Fruit fly (Drosophila melanogaster) whole organism: ENCODE measurements around the gene CG15646.

Source experiments
- CG8478 ChIP-seq: fragments of >200 bp; optimal IDR thresholded peaks from 2 replicates; lab custom pipeline; 2018; ENCODE audit warnings: inconsistent platforms
- Dll ChIP-seq: fragments of >200 bp; optimal IDR thresholded peaks from 2 replicates; lab custom pipeline; 2017
- EcR ChIP-seq, 2 experiments: fragments of >200 bp; optimal IDR thresholded peaks; 2 replicates each; lab custom pipeline; 2017; ENCODE audit warnings: missing biosample characterization in 2 of 2, missing genetic modification characterization in 2 of 2, missing genetic modification reagents in 2 of 2
- pan ChIP-seq: fragments of >200 bp; optimal IDR thresholded peaks from 2 replicates; lab custom pipeline; 2017
- psq ChIP-seq: fragments of >200 bp; optimal IDR thresholded peaks from 2 replicates; lab custom pipeline; 2017
- usp ChIP-seq: fragments of >200 bp; optimal IDR thresholded peaks from 2 replicates; lab custom pipeline; 2017; ENCODE audit warnings: missing biosample characterization, missing genetic modification characterization, mixed read lengths

The CG15646 gene

dm6 chrX:15639017-15639416, 31.8 kb downstream of the CG15646 start:
- TF ChIP-seq EcR (GFP tag; optimal IDR thresholded peaks at IDR 0.05; lab: Kevin White, UChicago) (no peak), pan (lab: Kevin White, UChicago) (no peak)

DNA sequence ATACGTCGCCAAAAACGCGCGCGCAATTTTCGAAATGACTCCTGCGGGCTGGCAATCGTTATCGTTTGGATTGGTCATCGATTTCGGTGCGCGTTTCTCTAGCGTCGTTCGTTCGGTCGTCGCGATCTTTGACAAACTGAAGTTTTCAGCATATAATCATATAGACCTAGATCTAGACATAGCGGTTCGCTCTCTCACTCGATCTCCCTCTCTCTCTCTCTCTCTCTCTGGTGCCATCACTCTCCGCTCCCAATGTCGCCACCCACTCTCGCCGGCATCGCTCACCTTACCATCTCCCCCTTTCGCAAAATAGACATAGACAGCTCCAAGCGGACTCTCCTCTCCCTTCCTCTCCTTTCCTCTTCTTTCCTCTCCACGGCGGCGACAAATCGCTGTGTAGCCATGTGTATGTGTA, 37.5 kb downstream of the CG15646 start, which contains the start of gene sog:
Gene sog, minus strand, starts transcription at position 122 of the 415 bp plus-strand sequence.
- TF ChIP-seq Dll (lab: Kevin White, UChicago): no peak
- no peak for TF ChIP-seq usp (GFP tag; lab: Kevin White, UChicago)
- TF ChIP-seq psq (lab: Kevin White, UChicago): no peak
- no peak for TF ChIP-seq EcR (GFP tag; optimal IDR thresholded peaks at IDR 0.05; lab: Kevin White, UChicago)
- no peak for TF ChIP-seq pan (lab: Kevin White, UChicago)
- TF ChIP-seq CG8478 (lab: Kevin White, UChicago): no peak

DNA sequence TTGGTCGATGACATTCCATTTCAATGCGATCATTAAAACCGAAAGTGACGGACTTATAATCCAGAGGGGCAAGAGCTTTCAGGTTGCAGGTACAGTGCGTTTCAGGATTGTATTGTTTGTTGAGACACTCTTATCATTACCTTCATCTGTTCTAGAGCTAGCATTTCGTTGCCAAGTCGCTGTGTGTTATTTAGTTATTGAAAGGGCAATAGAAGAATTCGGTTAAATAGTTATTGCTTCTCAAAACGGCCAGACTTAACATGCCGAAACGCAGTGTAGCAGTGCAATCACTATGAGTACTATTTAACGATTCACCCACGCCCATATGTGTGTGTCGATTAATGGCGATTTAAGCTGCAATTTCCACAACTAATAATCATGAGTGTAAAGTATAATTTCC, 38.2 kb downstream of the CG15646 start:
- no peak for TF ChIP-seq EcR (GFP tag; optimal IDR thresholded peaks at IDR 0.05; lab: Kevin White, UChicago)
- no peak for TF ChIP-seq psq (lab: Kevin White, UChicago)
- TF ChIP-seq pan (lab: Kevin White, UChicago): no peak
- TF ChIP-seq usp (GFP tag; lab: Kevin White, UChicago): no peak
- no peak for TF ChIP-seq CG8478 (lab: Kevin White, UChicago)
- TF ChIP-seq Dll (lab: Kevin White, UChicago): no peak

- no peak for TF ChIP-seq EcR (GFP tag; optimal IDR thresholded peaks at IDR 0.05; lab: Kevin White, UChicago)
- TF ChIP-seq psq (lab: Kevin White, UChicago): no peak
- no peak for TF ChIP-seq Dll (lab: Kevin White, UChicago)
- TF ChIP-seq CG8478 (lab: Kevin White, UChicago): no peak
- no peak for TF ChIP-seq usp (GFP tag; lab: Kevin White, UChicago)
Measured at dm6 chrX:15631465-15631864, 39.4 kb downstream of the CG15646 start.

- no peak for TF ChIP-seq EcR (GFP tag; optimal IDR thresholded peaks at IDR 0.05; lab: Kevin White, UChicago)
- TF ChIP-seq Dll (lab: Kevin White, UChicago): no peak
- TF ChIP-seq psq (lab: Kevin White, UChicago): no peak
- no peak for TF ChIP-seq usp (GFP tag; lab: Kevin White, UChicago)
- no peak for TF ChIP-seq CG8478 (lab: Kevin White, UChicago)
- no peak for TF ChIP-seq pan (lab: Kevin White, UChicago)
Measured at dm6 chrX:15630815-15631214, 40.0 kb downstream of the CG15646 start.

DNA sequence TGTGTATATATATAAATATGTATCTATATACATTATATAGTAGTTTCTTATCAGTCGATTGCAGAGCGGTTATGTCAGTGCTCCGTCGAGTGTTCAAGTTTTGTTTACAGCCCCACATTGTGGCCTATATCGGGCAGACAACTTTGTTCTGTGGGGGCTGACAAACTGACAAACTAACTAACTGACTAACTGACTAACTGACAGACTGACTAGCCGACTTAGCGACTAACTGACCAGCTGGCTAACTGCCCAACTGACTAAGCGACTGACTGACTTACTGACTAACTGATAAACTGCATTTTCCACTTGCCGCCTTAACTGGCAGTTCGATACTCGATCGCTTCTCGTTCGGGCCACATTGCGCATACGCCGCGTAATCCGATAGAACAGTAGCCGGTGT, 40.9 kb downstream of the CG15646 start:
- TF ChIP-seq Dll (lab: Kevin White, UChicago) (no peak), EcR (GFP tag; optimal IDR thresholded peaks at IDR 0.05; lab: Kevin White, UChicago) (no peak), CG8478 (lab: Kevin White, UChicago) (no peak), psq (lab: Kevin White, UChicago) (no peak), pan (lab: Kevin White, UChicago) (no peak), usp (GFP tag; lab: Kevin White, UChicago) (no peak)

DNA sequence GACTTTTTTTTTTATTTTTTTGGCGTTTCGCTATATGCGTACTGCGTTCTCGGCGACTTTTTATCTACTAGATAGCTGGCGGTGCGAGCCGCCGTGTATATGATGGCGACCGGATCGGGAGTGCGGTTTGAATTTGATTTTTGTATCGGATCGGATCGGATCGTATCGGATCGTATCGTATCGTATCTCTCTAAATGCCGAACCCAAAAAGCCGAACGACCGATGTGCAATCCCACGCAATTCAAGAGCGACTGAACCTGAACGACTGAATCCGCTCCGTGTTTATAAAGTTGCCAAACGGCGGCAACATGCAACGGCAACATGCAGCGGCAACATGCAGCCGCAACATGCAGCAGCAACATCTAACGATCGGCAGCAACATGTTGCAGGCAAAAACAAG, 44.5 kb downstream of the CG15646 start:
- TF ChIP-seq psq (lab: Kevin White, UChicago) (no peak), pan (lab: Kevin White, UChicago) (no peak), usp (GFP tag; lab: Kevin White, UChicago) (no peak), Dll (lab: Kevin White, UChicago) (no peak), CG8478 (lab: Kevin White, UChicago) (no peak), EcR (GFP tag; optimal IDR thresholded peaks at IDR 0.05; lab: Kevin White, UChicago) (no peak)

dm6 chrX:15623809-15624208, 47.0 kb downstream of the CG15646 start:
- TF ChIP-seq pan (lab: Kevin White, UChicago): no peak
- no peak for TF ChIP-seq psq (lab: Kevin White, UChicago)
- no peak for TF ChIP-seq usp (GFP tag; lab: Kevin White, UChicago)

dm6 chrX:15622970-15623402, 47.8 kb downstream of the CG15646 start:
- TF ChIP-seq EcR (GFP tag; optimal IDR thresholded peaks at IDR 0.05; lab: Kevin White, UChicago): no peak

DNA sequence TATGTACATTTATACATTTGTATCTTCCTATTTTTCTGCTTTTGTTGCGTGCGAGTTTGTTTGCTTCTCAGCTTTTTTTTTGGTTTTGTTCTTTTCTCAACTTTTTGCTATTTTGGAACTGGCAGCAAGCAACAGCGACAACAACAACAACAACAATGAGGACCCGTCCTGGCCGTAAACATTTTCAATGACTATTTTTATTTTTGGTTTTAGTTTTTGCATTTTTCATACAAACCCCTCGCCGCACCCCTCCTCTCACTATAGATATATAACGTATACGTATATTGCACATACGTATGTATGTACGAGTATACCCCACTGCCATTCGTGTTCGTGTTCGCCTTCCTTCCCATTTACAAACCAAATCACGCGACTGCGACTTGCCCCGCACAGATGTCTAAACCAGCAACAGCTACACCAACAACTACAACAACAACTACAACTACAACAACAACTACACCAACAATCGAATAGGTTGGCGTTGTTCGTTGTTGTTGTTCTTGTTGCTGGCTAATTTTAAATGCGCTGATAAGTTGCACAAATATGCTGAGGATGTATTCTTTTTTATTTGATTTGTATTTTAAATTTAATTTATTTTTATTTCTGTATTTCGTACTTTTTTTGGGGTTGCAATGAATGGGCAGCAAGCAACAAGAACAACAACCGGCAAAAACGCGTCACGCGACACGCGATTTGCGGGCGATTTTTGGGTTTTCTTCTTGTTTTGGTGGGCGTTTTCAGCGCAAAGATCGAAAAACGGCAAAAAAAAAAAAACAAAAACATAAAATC, 50.2 kb downstream of the CG15646 start:
- TF ChIP-seq EcR (GFP tag; optimal IDR thresholded peaks at IDR 0.05; lab: Kevin White, UChicago): no peak
- TF ChIP-seq CG8478 (lab: Kevin White, UChicago): no peak
- TF ChIP-seq psq (lab: Kevin White, UChicago): no peak
- TF ChIP-seq pan (lab: Kevin White, UChicago): no peak
- TF ChIP-seq Dll (lab: Kevin White, UChicago): no peak
- no peak for TF ChIP-seq usp (GFP tag; lab: Kevin White, UChicago)

- TF ChIP-seq CG8478 (lab: Kevin White, UChicago): no peak
- TF ChIP-seq Dll (lab: Kevin White, UChicago): no peak
- TF ChIP-seq EcR (GFP tag; optimal IDR thresholded peaks at IDR 0.05; lab: Kevin White, UChicago): no peak
- no peak for TF ChIP-seq usp (GFP tag; lab: Kevin White, UChicago)
- no peak for TF ChIP-seq pan (lab: Kevin White, UChicago)
- no peak for TF ChIP-seq psq (lab: Kevin White, UChicago)
Measured at dm6 chrX:15619631-15619960, 51.2 kb downstream of the CG15646 start.
